Fruit fly (Drosophila melanogaster) whole organism, embryonic: Measurements from ENCODE around the gene Cyp12a5.

ENCODE experiments used
- CHES-1-like ChIP-seq: fragments of 200-800 bp; sonication (Bioruptor generic); optimal IDR thresholded peaks from 2 replicates; lab custom pipeline; 2016; ENCODE audit warnings: missing biosample characterization, missing genetic modification characterization
- Hr78 ChIP-seq, 2 experiments: fragments of 200-800 bp in 1 of 2; fragments of >200 bp in 1 of 2; sonication (Bioruptor generic) in 1 of 2; optimal IDR thresholded peaks; 2 replicates each; lab custom pipeline; 2017 to 2019; ENCODE audit warnings: missing biosample characterization in 2 of 2, missing genetic modification characterization in 2 of 2, mild to moderate bottlenecking in 1 of 2, moderate library complexity in 1 of 2
- bowl ChIP-seq: fragments of 200-800 bp; sonication (Bioruptor generic); IDR thresholded peaks from 2 replicates; pipeline ENCODE4 v1.3.6; 2022; ENCODE audit warnings: missing biosample characterization, missing genetic modification characterization
- row ChIP-seq: fragments of 200-800 bp; sonication (Bioruptor generic); IDR thresholded peaks from 3 replicates; pipeline ENCODE4 v1.3.6; 2022; ENCODE audit warnings: missing biosample characterization, missing genetic modification characterization
- wor ChIP-seq: fragments of 200-800 bp; sonication (Bioruptor generic); IDR thresholded peaks from 2 replicates; pipeline ENCODE4 v1.3.6; 2022; ENCODE audit warnings: missing biosample characterization, missing genetic modification characterization

DNA sequence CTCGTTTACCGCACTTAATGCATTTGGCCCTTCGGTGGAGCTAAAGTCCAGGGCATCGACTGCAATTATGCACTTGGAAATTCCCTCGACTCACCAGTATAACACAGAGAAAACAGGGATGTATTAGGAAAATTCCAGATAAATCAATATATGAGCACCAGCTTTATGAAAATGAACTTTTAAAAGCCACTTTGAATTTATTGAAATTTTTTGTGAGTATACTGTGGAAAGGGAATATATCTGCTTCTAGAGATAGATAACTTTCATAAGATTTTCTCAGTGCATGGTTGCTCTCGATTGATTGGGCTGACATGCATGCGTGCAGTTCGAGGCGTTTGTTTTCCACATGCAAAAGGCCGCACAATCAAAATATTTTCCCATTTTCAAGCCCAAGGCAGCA lies 26.6 kb upstream of the Cyp12a5 start:
- TF ChIP-seq wor (GFP tag; lab: Robert Waterston, UW): no peak
- TF ChIP-seq Hr78 (GFP tag; optimal IDR thresholded peaks at IDR 0.05; lab: Kevin White, UChicago): no peak
- no peak for TF ChIP-seq CHES-1-like (GFP tag; lab: Kevin White, UChicago)
- peak; percentile 41; the same call in 2 of the 3 replicates for TF ChIP-seq row (GFP tag; lab: Robert Waterston, UW)
- no peak for TF ChIP-seq bowl (GFP tag; lab: Robert Waterston, UW)
